Worm (Caenorhabditis elegans): ENCODE measurements around the gene ubc-13.

DNA sequence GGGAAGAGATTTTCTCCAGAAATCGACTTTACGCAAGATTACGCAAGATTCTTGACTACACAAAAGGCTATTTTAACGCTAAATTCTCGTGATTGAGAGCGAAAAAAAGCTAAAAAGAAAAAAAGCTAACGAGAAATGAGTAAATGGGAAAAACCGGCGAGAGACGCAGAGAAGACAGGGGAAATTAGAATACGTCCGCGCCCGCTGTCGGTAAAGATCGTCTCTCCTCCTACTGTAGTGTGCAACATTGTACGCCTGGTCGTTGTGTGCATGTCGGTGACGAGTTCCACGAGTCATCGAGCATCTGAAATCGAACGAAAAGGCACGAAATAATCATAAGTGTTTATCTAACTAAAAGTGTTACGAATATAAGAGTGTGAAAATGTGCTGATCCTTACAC lies 10.9 kb downstream of the ubc-13 start:
- TF ChIP-seq nhr-77 (tag; optimal IDR thresholded peaks at IDR 0.05) = no peak
- TF ChIP-seq ceh-82 (tag; optimal IDR thresholded peaks at IDR 0.05) = no peak
- no peak for TF ChIP-seq skn-1 (tag; optimal IDR thresholded peaks at IDR 0.05)
- no peak for TF ChIP-seq pqm-1 (tag; optimal IDR thresholded peaks at IDR 0.05)
- no peak for TF ChIP-seq nhr-237 (tag; optimal IDR thresholded peaks at IDR 0.05)
- TF ChIP-seq elt-1 (tag; optimal IDR thresholded peaks at IDR 0.05) = no peak
- no peak for TF ChIP-seq nfya-1 (tag; optimal IDR thresholded peaks at IDR 0.05; ENCODE audit: insufficient read depth)
- TF ChIP-seq unc-62 (GFP tag; optimal IDR thresholded peaks at IDR 0.05) = no peak

Measured in whole organism, L3 larva.